Worm (Caenorhabditis elegans) whole organism, L1 larva: Measurements from ENCODE around the gene ZK856.18.

Experiments used
- C04F5.9 ChIP-seq: sonication (generic microtip); optimal IDR thresholded peaks from 2 replicates; lab custom pipeline; 2016; ENCODE audit warnings: missing genetic modification characterization, missing compliant biosample characterization
- F16B12.6 ChIP-seq: fragments of 150-350 bp; optimal IDR thresholded peaks from 2 replicates; lab custom pipeline; 2014; ENCODE audit warnings: missing biosample characterization, missing genetic modification characterization
- aha-1 ChIP-seq: fragments of 150-350 bp; optimal IDR thresholded peaks from 2 replicates; lab custom pipeline; 2014; ENCODE audit warnings: missing biosample characterization, missing genetic modification characterization
- alr-1 ChIP-seq: fragments of 200-800 bp; sonication (Bioruptor generic); optimal IDR thresholded peaks from 2 replicates; lab custom pipeline; 2018; ENCODE audit warnings: borderline replicate concordance, mild to moderate bottlenecking, missing genetic modification characterization, missing compliant biosample characterization
- aly-2 ChIP-seq: fragments of 150-350 bp; optimal IDR thresholded peaks from 2 replicates; lab custom pipeline; 2014; ENCODE audit warnings: missing biosample characterization, missing genetic modification characterization
- ama-1 ChIP-seq: fragments of 150-350 bp; optimal IDR thresholded peaks from 2 replicates; lab custom pipeline; 2014
- ceh-63 ChIP-seq: fragments of 200-800 bp; sonication (Bioruptor generic); optimal IDR thresholded peaks from 2 replicates; lab custom pipeline; 2018; ENCODE audit warnings: mild to moderate bottlenecking, missing genetic modification characterization, missing compliant biosample characterization
- ceh-88 ChIP-seq: fragments of 200-800 bp; sonication (Bioruptor generic); IDR thresholded peaks from 2 replicates; pipeline ENCODE4 v1.3.6; 2022; ENCODE audit warnings: missing genetic modification characterization, missing compliant biosample characterization
- ceh-90 ChIP-seq: sonication (generic microtip); optimal IDR thresholded peaks from 2 replicates; lab custom pipeline; 2016; ENCODE audit warnings: missing genetic modification characterization, missing compliant biosample characterization
- ces-1 ChIP-seq: fragments of 150-350 bp; optimal IDR thresholded peaks from 2 replicates; lab custom pipeline; 2014; ENCODE audit warnings: missing biosample characterization, missing genetic modification reagents, missing genetic modification characterization
- dpl-1 ChIP-seq, 3 experiments: fragments of 150-350 bp in 2 of 3; sonication (generic microtip) in 1 of 3; optimal IDR thresholded peaks; 2 replicates each; lab custom pipeline; 2014 to 2017; ENCODE audit warnings: missing biosample characterization in 3 of 3, missing genetic modification characterization in 3 of 3, missing genetic modification reagents in 3 of 3
- dsc-1 ChIP-seq: sonication (generic microtip); optimal IDR thresholded peaks from 2 replicates; lab custom pipeline; 2016; ENCODE audit warnings: mild to moderate bottlenecking, missing genetic modification characterization, missing compliant biosample characterization
- elt-2 ChIP-seq: sonication (generic microtip); optimal IDR thresholded peaks from 2 replicates; lab custom pipeline; 2016; ENCODE audit warnings: missing genetic modification characterization, mild to moderate bottlenecking, inconsistent platforms, missing compliant biosample characterization, missing genetic modification reagents
- fkh-10 ChIP-seq: sonication (generic microtip); optimal IDR thresholded peaks from 2 replicates; lab custom pipeline; 2017; ENCODE audit warnings: missing biosample characterization, missing genetic modification reagents, missing genetic modification characterization
- fkh-4 ChIP-seq: sonication (generic microtip); optimal IDR thresholded peaks from 2 replicates; lab custom pipeline; 2016; ENCODE audit warnings: missing compliant biosample characterization, missing genetic modification characterization, borderline replicate concordance
- fkh-8 ChIP-seq: sonication (generic microtip); optimal IDR thresholded peaks from 2 replicates; lab custom pipeline; 2016; ENCODE audit warnings: mild to moderate bottlenecking, missing genetic modification characterization, missing compliant biosample characterization
- fos-1 ChIP-seq: fragments of 150-350 bp; optimal IDR thresholded peaks from 2 replicates; lab custom pipeline; 2014; ENCODE audit warnings: missing biosample characterization, missing genetic modification characterization
- hlh-4 ChIP-seq: sonication (generic microtip); optimal IDR thresholded peaks from 2 replicates; lab custom pipeline; 2016; ENCODE audit warnings: mild to moderate bottlenecking, missing genetic modification characterization, missing compliant biosample characterization
- hpl-2 ChIP-seq: fragments of 150-350 bp; optimal IDR thresholded peaks from 2 replicates; lab custom pipeline; 2014; ENCODE audit warnings: missing biosample characterization, missing genetic modification reagents, missing genetic modification characterization
- irx-1 ChIP-seq: sonication (generic microtip); optimal IDR thresholded peaks from 2 replicates; lab custom pipeline; 2016; ENCODE audit warnings: missing genetic modification characterization, missing compliant biosample characterization
- isw-1 ChIP-seq: fragments of 200-800 bp; sonication (Bioruptor generic); IDR thresholded peaks from 2 replicates; pipeline ENCODE4 v1.3.6; 2022; ENCODE audit warnings: missing genetic modification characterization, missing compliant biosample characterization
- jun-1 ChIP-seq: fragments of 150-350 bp; optimal IDR thresholded peaks from 2 replicates; lab custom pipeline; 2014; ENCODE audit warnings: missing biosample characterization, missing genetic modification reagents, missing genetic modification characterization
- lin-14 ChIP-seq: fragments of 200-800 bp; sonication (Bioruptor generic); optimal IDR thresholded peaks from 2 replicates; lab custom pipeline; 2018; ENCODE audit warnings: mild to moderate bottlenecking, missing genetic modification characterization, moderate library complexity, missing compliant biosample characterization
- lin-15B ChIP-seq: fragments of 150-350 bp; sonication (generic microtip); optimal IDR thresholded peaks from 3 replicates; lab custom pipeline; 2014; ENCODE audit warnings: missing biosample characterization, missing genetic modification characterization
- lin-35 ChIP-seq, 2 experiments: fragments of 150-350 bp; optimal IDR thresholded peaks; 2 replicates each; lab custom pipeline; 2014; ENCODE audit warnings: missing biosample characterization in 2 of 2, missing genetic modification characterization in 2 of 2, missing genetic modification reagents in 2 of 2
- lin-39 ChIP-seq: fragments of 150-350 bp; optimal IDR thresholded peaks from 2 replicates; lab custom pipeline; 2014; ENCODE audit warnings: missing biosample characterization, missing genetic modification reagents, missing genetic modification characterization
- lsy-2 ChIP-seq, 2 experiments: fragments of 150-350 bp; optimal IDR thresholded peaks; 2 replicates each; lab custom pipeline; 2014; ENCODE audit warnings: missing biosample characterization in 2 of 2, missing genetic modification characterization in 2 of 2
- mab-9 ChIP-seq: fragments of 200-800 bp; sonication (Bioruptor generic); IDR thresholded peaks from 2 replicates; pipeline ENCODE4 v1.3.6; 2022; ENCODE audit warnings: missing genetic modification reagents, missing genetic modification characterization, missing compliant biosample characterization
- mdl-1 ChIP-seq, 2 experiments: fragments of 150-350 bp; optimal IDR thresholded peaks; 2 replicates each; lab custom pipeline; 2014 to 2017; ENCODE audit warnings: missing biosample characterization in 2 of 2, missing genetic modification characterization in 2 of 2, inconsistent platforms in 1 of 2
- mep-1 ChIP-seq: fragments of 150-350 bp; optimal IDR thresholded peaks from 2 replicates; lab custom pipeline; 2014; ENCODE audit warnings: missing biosample characterization, missing genetic modification characterization
- nhr-11 ChIP-seq: fragments of 150-350 bp; optimal IDR thresholded peaks from 2 replicates; lab custom pipeline; 2014; ENCODE audit warnings: missing biosample characterization, missing genetic modification characterization
- nhr-12 ChIP-seq: sonication (generic microtip); optimal IDR thresholded peaks from 2 replicates; lab custom pipeline; 2017; ENCODE audit warnings: missing biosample characterization, missing genetic modification characterization
- nhr-47 ChIP-seq: sonication (generic microtip); optimal IDR thresholded peaks from 2 replicates; lab custom pipeline; 2016; ENCODE audit warnings: mild to moderate bottlenecking, missing genetic modification characterization, moderate library complexity, missing compliant biosample characterization
- nhr-71 ChIP-seq: sonication (generic microtip); optimal IDR thresholded peaks from 2 replicates; lab custom pipeline; 2016; ENCODE audit warnings: mild to moderate bottlenecking, missing genetic modification characterization, moderate library complexity, missing compliant biosample characterization
- nhr-84 ChIP-seq: sonication (generic microtip); optimal IDR thresholded peaks from 2 replicates; lab custom pipeline; 2017; ENCODE audit warnings: missing biosample characterization, missing genetic modification characterization
- nhr-85 ChIP-seq: sonication (generic microtip); peaks from one replicate; lab custom pipeline; 2016; ENCODE audit warnings: missing genetic modification characterization, inconsistent platforms, missing compliant biosample characterization
- pax-3 ChIP-seq: fragments of 200-800 bp; sonication (Bioruptor generic); optimal IDR thresholded peaks from 2 replicates; lab custom pipeline; 2018; ENCODE audit warnings: mild to moderate bottlenecking, missing genetic modification characterization, moderate library complexity, missing compliant biosample characterization
- pqm-1 ChIP-seq: sonication (generic microtip); optimal IDR thresholded peaks from 3 replicates; lab custom pipeline; 2017; ENCODE audit warnings: missing biosample characterization, missing genetic modification characterization
- rnt-1 ChIP-seq: sonication (generic microtip); optimal IDR thresholded peaks from 2 replicates; lab custom pipeline; 2016; ENCODE audit warnings: mild to moderate bottlenecking, missing genetic modification characterization, moderate library complexity, missing compliant biosample characterization
- skn-1 ChIP-seq: fragments of 150-350 bp; optimal IDR thresholded peaks from 2 replicates; lab custom pipeline; 2014; ENCODE audit warnings: missing biosample characterization, missing genetic modification characterization
- snpc-4 ChIP-seq: fragments of 150-350 bp; optimal IDR thresholded peaks from 2 replicates; lab custom pipeline; 2014; ENCODE audit warnings: missing biosample characterization, missing genetic modification characterization
- snu-23 ChIP-seq: sonication (generic microtip); optimal IDR thresholded peaks from 2 replicates; lab custom pipeline; 2016; ENCODE audit warnings: missing genetic modification characterization, missing compliant biosample characterization
- sup-37 ChIP-seq: fragments of 200-800 bp; sonication (Bioruptor generic); optimal IDR thresholded peaks from 2 replicates; lab custom pipeline; 2018; ENCODE audit warnings: mild to moderate bottlenecking, missing genetic modification characterization, missing compliant biosample characterization
- tbx-2 ChIP-seq: sonication (generic microtip); optimal IDR thresholded peaks from 2 replicates; lab custom pipeline; 2016; ENCODE audit warnings: missing genetic modification characterization, missing compliant biosample characterization
- tlp-1 ChIP-seq: fragments of 150-350 bp; optimal IDR thresholded peaks from 2 replicates; lab custom pipeline; 2014; ENCODE audit warnings: missing biosample characterization, missing genetic modification characterization
- unc-130 ChIP-seq: fragments of 150-350 bp; optimal IDR thresholded peaks from 2 replicates; lab custom pipeline; 2017; ENCODE audit warnings: missing biosample characterization, missing genetic modification characterization, inconsistent platforms
- unc-86 ChIP-seq: sonication (generic microtip); optimal IDR thresholded peaks from 2 replicates; lab custom pipeline; 2016; ENCODE audit warnings: missing genetic modification characterization, missing compliant biosample characterization
- unc-98 ChIP-seq: fragments of 200-800 bp; sonication (Bioruptor generic); IDR thresholded peaks from 2 replicates; pipeline ENCODE4 v1.3.6; 2022; ENCODE audit warnings: missing genetic modification characterization, missing compliant biosample characterization
- vab-15 ChIP-seq: sonication (generic microtip); optimal IDR thresholded peaks from 2 replicates; lab custom pipeline; 2017; ENCODE audit warnings: missing genotype, mild to moderate bottlenecking, missing genetic modification characterization, missing compliant biosample characterization
- xbp-1 ChIP-seq: sonication (generic microtip); optimal IDR thresholded peaks from 2 replicates; lab custom pipeline; 2016; ENCODE audit warnings: missing genetic modification characterization, missing compliant biosample characterization
- zag-1 ChIP-seq: fragments of 150-350 bp; optimal IDR thresholded peaks from 2 replicates; lab custom pipeline; 2014; ENCODE audit warnings: missing biosample characterization, missing genetic modification characterization
- zip-4 ChIP-seq: fragments of 200-800 bp; sonication (Bioruptor generic); optimal IDR thresholded peaks from 2 replicates; lab custom pipeline; 2018; ENCODE audit warnings: mild to moderate bottlenecking, missing genetic modification characterization, moderate library complexity, missing compliant biosample characterization
- ztf-11 ChIP-seq, 2 experiments: sonication (generic microtip); optimal IDR thresholded peaks; 2 replicates each; lab custom pipeline; 2016 to 2017; ENCODE audit warnings: missing genetic modification characterization in 2 of 2, missing biosample characterization in 1 of 2, missing compliant biosample characterization in 1 of 2
- ztf-4 ChIP-seq: fragments of 150-350 bp; optimal IDR thresholded peaks from 2 replicates; lab custom pipeline; 2014; ENCODE audit warnings: missing biosample characterization, missing genetic modification characterization

Gene ZK856.18

DNA sequence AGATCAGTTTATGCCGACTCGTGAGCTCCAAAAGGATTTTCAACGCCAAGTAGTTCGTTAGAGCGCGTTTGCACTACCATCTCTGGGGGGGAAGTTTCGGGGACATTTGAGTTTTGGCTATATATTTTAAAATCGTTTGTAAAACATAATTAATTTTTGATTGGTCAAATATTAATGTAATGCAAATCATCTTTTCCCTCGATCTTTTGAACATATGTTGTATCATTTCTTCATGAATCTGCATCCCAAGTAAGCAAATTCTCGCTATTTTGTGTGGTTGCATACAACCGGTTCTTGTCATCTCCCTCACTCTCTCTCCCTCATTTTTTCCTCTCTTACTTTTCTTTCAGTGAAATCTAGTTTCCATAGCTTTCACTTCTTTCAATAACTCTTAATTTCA lies 7.6 kb downstream of the ZK856.18 start:
- TF ChIP-seq fkh-10: no peak
- TF ChIP-seq unc-98: no peak
- TF ChIP-seq mab-9: peak; percentile 34; the same call in 1 of the 2 replicates
- TF ChIP-seq hpl-2 (GFP tag; lab: Kevin White, UChicago): no peak
- TF ChIP-seq fkh-8 (tag; lab: Kevin White, UChicago): peak; percentile 85
- TF ChIP-seq irx-1 (tag; lab: Kevin White, UChicago): peak; percentile 34
- peak; percentile 29 for TF ChIP-seq rnt-1
- TF ChIP-seq aha-1 (tag; lab: Kevin White, UChicago): no peak
- TF ChIP-seq lin-39 (tag; lab: Kevin White, UChicago): no peak
- peak; percentile 24 for TF ChIP-seq hlh-4 (tag; lab: Kevin White, UChicago)
- TF ChIP-seq mep-1 (tag; lab: Kevin White, UChicago): peak; percentile 37
- TF ChIP-seq nhr-84 (tag; lab: Kevin White, UChicago): no peak
- TF ChIP-seq lin-35 (GFP tag; optimal IDR thresholded peaks at IDR 0.05; lab: Kevin White, UChicago): peak; percentile 50 to 76
- peak; percentile 78 for TF ChIP-seq ceh-63 (GFP tag; lab: Kevin White, UChicago)
- peak; percentile 41 for TF ChIP-seq lin-15B (tag; lab: Kevin White, UChicago)
- TF ChIP-seq unc-86: peak; percentile 53
- peak; percentile 39 for TF ChIP-seq unc-130 (tag; lab: Kevin White, UChicago)
- no peak for TF ChIP-seq fos-1 (tag; lab: Kevin White, UChicago)
- peak; percentile 63 for TF ChIP-seq isw-1 (GFP tag; lab: Robert Waterston, UW)
- TF ChIP-seq zag-1 (tag; lab: Kevin White, UChicago): no peak
- peak; percentile 32 to 56 (median 39) for TF ChIP-seq dpl-1 (GFP tag; optimal IDR thresholded peaks at IDR 0.05; lab: Kevin White, UChicago)
- peak; percentile 34 for TF ChIP-seq skn-1 (tag; lab: Kevin White, UChicago)
- TF ChIP-seq dsc-1 (tag; lab: Kevin White, UChicago): peak; percentile 73
- TF ChIP-seq snpc-4 (tag; lab: Kevin White, UChicago): peak; percentile 54
- TF ChIP-seq lin-14 (GFP tag; lab: Kevin White, UChicago): peak; percentile 85
- no peak for TF ChIP-seq ama-1 (lab: Kevin White, UChicago)
- TF ChIP-seq lsy-2 (tag; optimal IDR thresholded peaks at IDR 0.05; lab: Kevin White, UChicago): peak; percentile 52 to 81
- no peak for TF ChIP-seq tlp-1
- peak; percentile 39 for TF ChIP-seq jun-1 (tag; lab: Kevin White, UChicago)
- peak; percentile 15 for TF ChIP-seq sup-37
- TF ChIP-seq ces-1: no peak
- peak; percentile 78 for TF ChIP-seq pax-3
- no peak for TF ChIP-seq aly-2 (tag; lab: Kevin White, UChicago)
- TF ChIP-seq tbx-2 (tag; lab: Kevin White, UChicago): peak; percentile 75
- TF ChIP-seq nhr-47 (tag; lab: Kevin White, UChicago): peak; percentile 85
- no peak for TF ChIP-seq pqm-1 (tag; lab: Kevin White, UChicago)
- TF ChIP-seq zip-4 (GFP tag; lab: Kevin White, UChicago): no peak
- peak; percentile 79 for TF ChIP-seq xbp-1
- TF ChIP-seq ceh-90 (tag; lab: Kevin White, UChicago): peak; percentile 35
- TF ChIP-seq ztf-4 (tag; lab: Kevin White, UChicago): no peak
- TF ChIP-seq snu-23: peak; percentile 81
- no peak for TF ChIP-seq alr-1 (tag; lab: Kevin White, UChicago)
- TF ChIP-seq fkh-4: peak; percentile 34
- TF ChIP-seq F16B12.6 (tag; lab: Kevin White, UChicago): no peak
- peak; percentile 62 for TF ChIP-seq vab-15 (tag; lab: Kevin White, UChicago)
- no peak for TF ChIP-seq nhr-11 (tag; lab: Kevin White, UChicago)
- TF ChIP-seq nhr-12: no peak
- TF ChIP-seq elt-2 (tag; lab: Kevin White, UChicago): peak; percentile 24
- TF ChIP-seq ztf-11 (tag; optimal IDR thresholded peaks at IDR 0.05; lab: Kevin White, UChicago): peak in 1 of 2 experiments; percentile 60
- TF ChIP-seq nhr-71 (tag; lab: Kevin White, UChicago): peak; percentile 84
- peak; percentile 59 for TF ChIP-seq ceh-88 (GFP tag; lab: Robert Waterston, UW)
- TF ChIP-seq C04F5.9 (tag; lab: Kevin White, UChicago): peak; percentile 52
- TF ChIP-seq nhr-85: peak; percentile 90
- no peak for TF ChIP-seq mdl-1 (tag; optimal IDR thresholded peaks at IDR 0.05; lab: Kevin White, UChicago)
